Fruit fly (Drosophila melanogaster): ENCODE data around the gene Rpp14a.

Gene Rpp14a

dm6 chr3R:30030061-30030460, 26.6 kb upstream of the Rpp14a start:
- TF ChIP-seq CG32121 (GFP tag; IDR thresholded peaks at IDR 0.05) (no peak), CG9948 (tag; optimal IDR thresholded peaks at IDR 0.05) (no peak), CG8301 (tag; optimal IDR thresholded peaks at IDR 0.05) (no peak)

dm6 chr3R:30032281-30032680, 24.4 kb upstream of the Rpp14a start:
- TF ChIP-seq CG8301 (tag; optimal IDR thresholded peaks at IDR 0.05) (no peak), CG9948 (tag; optimal IDR thresholded peaks at IDR 0.05) (no peak), CG14655 (GFP tag; optimal IDR thresholded peaks at IDR 0.05) (no peak), CG34367 (tag; optimal IDR thresholded peaks at IDR 0.05) (no peak), CG12605 (GFP tag; IDR thresholded peaks at IDR 0.05) (no peak), D1 (tag; optimal IDR thresholded peaks at IDR 0.05) (no peak), Pif1A (GFP tag; optimal IDR thresholded peaks at IDR 0.05) (no peak), CG15710 (tag; optimal IDR thresholded peaks at IDR 0.05) (no peak)

- TF ChIP-seq CG34367 (tag; optimal IDR thresholded peaks at IDR 0.05) (no peak), CG14655 (GFP tag; optimal IDR thresholded peaks at IDR 0.05) (no peak), D1 (tag; optimal IDR thresholded peaks at IDR 0.05) (no peak), CG12605 (GFP tag; IDR thresholded peaks at IDR 0.05) (no peak), CG10348 (GFP tag; IDR thresholded peaks at IDR 0.05) (no peak), gl (tag; optimal IDR thresholded peaks at IDR 0.05) (no peak), CG4496 (GFP tag; IDR thresholded peaks at IDR 0.05) (no peak), rn (GFP tag; IDR thresholded peaks at IDR 0.05) (no peak), Snoo (tag; optimal IDR thresholded peaks at IDR 0.05) (no peak)
Measured at dm6 chr3R:30036609-30037008, 20.1 kb upstream of the Rpp14a start, which contains the start of gene ZIPIC. Gene ZIPIC (minus strand): TSS chr3R:30036870.

- TF ChIP-seq rn (GFP tag; IDR thresholded peaks at IDR 0.05) (no peak), EcR (GFP tag; optimal IDR thresholded peaks at IDR 0.05) (no peak), CG4496 (GFP tag; IDR thresholded peaks at IDR 0.05) (no peak), CG34367 (tag; optimal IDR thresholded peaks at IDR 0.05) (no peak), CG10348 (GFP tag; IDR thresholded peaks at IDR 0.05) (no peak), gl (tag; optimal IDR thresholded peaks at IDR 0.05) (no peak), CG9948 (tag; optimal IDR thresholded peaks at IDR 0.05) (no peak), D1 (tag; optimal IDR thresholded peaks at IDR 0.05) (no peak), Snoo (tag; optimal IDR thresholded peaks at IDR 0.05) (no peak), CG32121 (GFP tag; IDR thresholded peaks at IDR 0.05) (no peak), CG13204 (GFP tag; optimal IDR thresholded peaks at IDR 0.05) (no peak), CG17806 (tag; optimal IDR thresholded peaks at IDR 0.05) (no peak), Pif1B (GFP tag; optimal IDR thresholded peaks at IDR 0.05) (no peak), CG8301 (tag; optimal IDR thresholded peaks at IDR 0.05) (no peak), CG15710 (tag; optimal IDR thresholded peaks at IDR 0.05) (no peak), Ets98B (GFP tag; IDR thresholded peaks at IDR 0.05) (no peak), CG8159 (tag; optimal IDR thresholded peaks at IDR 0.05) (no peak), CG14655 (GFP tag; optimal IDR thresholded peaks at IDR 0.05) (no peak), Pif1A (GFP tag; optimal IDR thresholded peaks at IDR 0.05) (no peak), CG12605 (GFP tag; IDR thresholded peaks at IDR 0.05) (no peak)
Measured at dm6 chr3R:30037630-30038029, 19.0 kb upstream of the Rpp14a start, which contains the start of gene ocn. Gene ocn (minus strand): TSS chr3R:30037730.

- no peak for TF ChIP-seq Ets98B (GFP tag; IDR thresholded peaks at IDR 0.05)
- TF ChIP-seq CG12605 (GFP tag; IDR thresholded peaks at IDR 0.05) = no peak
- no peak for TF ChIP-seq fd96Ca (GFP tag; IDR thresholded peaks at IDR 0.05)
Measured at dm6 chr3R:30038628-30039027, 18.0 kb upstream of the Rpp14a start, which contains the start of gene janB. Gene janB (minus strand): TSS chr3R:30038728.

- TF ChIP-seq Pif1B (GFP tag; optimal IDR thresholded peaks at IDR 0.05) (no peak), CG15710 (tag; optimal IDR thresholded peaks at IDR 0.05) (peak; percentile 2)
Measured at dm6 chr3R:30039494-30039893, 17.2 kb upstream of the Rpp14a start, which contains the start of the genes janA, Sry-alpha and Sry-beta. Gene janA (minus strand): TSS chr3R:30039533. Gene Sry-alpha (plus strand): TSS chr3R:30039719. Gene Sry-beta (plus strand): TSS chr3R:30039719.

dm6 chr3R:30040879-30041278, 15.8 kb upstream of the Rpp14a start:
- TF ChIP-seq CG17806 (tag; optimal IDR thresholded peaks at IDR 0.05) (no peak), rn (GFP tag; IDR thresholded peaks at IDR 0.05) (no peak), CG9948 (tag; optimal IDR thresholded peaks at IDR 0.05) (no peak), CG12605 (GFP tag; IDR thresholded peaks at IDR 0.05) (no peak), CG14655 (GFP tag; optimal IDR thresholded peaks at IDR 0.05) (no peak), CG15710 (tag; optimal IDR thresholded peaks at IDR 0.05) (no peak), CG8301 (tag; optimal IDR thresholded peaks at IDR 0.05) (no peak), CG34367 (tag; optimal IDR thresholded peaks at IDR 0.05) (no peak), EcR (GFP tag; optimal IDR thresholded peaks at IDR 0.05) (no peak), Ets98B (GFP tag; IDR thresholded peaks at IDR 0.05) (no peak), gl (tag; optimal IDR thresholded peaks at IDR 0.05) (no peak), D1 (tag; optimal IDR thresholded peaks at IDR 0.05) (no peak), fd96Ca (GFP tag; IDR thresholded peaks at IDR 0.05) (no peak), CG8159 (tag; optimal IDR thresholded peaks at IDR 0.05) (no peak), Pif1B (GFP tag; optimal IDR thresholded peaks at IDR 0.05) (no peak), CG32121 (GFP tag; IDR thresholded peaks at IDR 0.05) (no peak), Snoo (tag; optimal IDR thresholded peaks at IDR 0.05) (no peak), CG13204 (GFP tag; optimal IDR thresholded peaks at IDR 0.05) (no peak), CG10348 (GFP tag; IDR thresholded peaks at IDR 0.05) (no peak), CG4496 (GFP tag; IDR thresholded peaks at IDR 0.05) (no peak)

Data from whole organism, pupa.